Worm (Caenorhabditis elegans) whole organism, L4 larva: Measurements from ENCODE around the gene sre-5.

Experiments used
- D1046.2 ChIP-seq: fragments of 200-800 bp; sonication (Bioruptor generic); IDR thresholded peaks from 2 replicates; pipeline ENCODE4 v1.3.6; 2022; ENCODE audit warnings: missing genetic modification characterization, missing compliant biosample characterization
- ZK337.2 ChIP-seq: fragments of 200-800 bp; sonication (Bioruptor generic); IDR thresholded peaks from 2 replicates; pipeline ENCODE4 v1.3.6; 2022; ENCODE audit warnings: missing genetic modification reagents, missing genetic modification characterization, missing compliant biosample characterization
- arid-1 ChIP-seq: fragments of 200-800 bp; sonication (Bioruptor generic); conservative IDR thresholded peaks from 2 replicates; pipeline ENCODE4 v1.3.6; 2022; ENCODE audit warnings: missing genetic modification reagents, missing genetic modification characterization, missing compliant biosample characterization
- ctbp-1 ChIP-seq: fragments of 200-800 bp; sonication (Bioruptor generic); IDR thresholded peaks from 2 replicates; pipeline ENCODE4 v1.3.6; 2022; ENCODE audit warnings: missing genetic modification reagents, missing genetic modification characterization, missing compliant biosample characterization
- dmd-9 ChIP-seq: fragments of 200-800 bp; sonication (Bioruptor generic); IDR thresholded peaks from 2 replicates; pipeline ENCODE4 v1.3.6; 2022; ENCODE audit warnings: missing genetic modification reagents, missing genetic modification characterization, missing compliant biosample characterization
- duxl-1 ChIP-seq: sonication (generic microtip); optimal IDR thresholded peaks from 2 replicates; lab custom pipeline; 2016; ENCODE audit warnings: mild to moderate bottlenecking, missing genetic modification characterization, moderate library complexity, missing compliant biosample characterization; ENCODE audit not compliant: poor library complexity
- egl-27 ChIP-seq: sonication (generic microtip); optimal IDR thresholded peaks from 3 replicates; lab custom pipeline; 2017; ENCODE audit warnings: missing biosample characterization, missing genetic modification reagents, missing genetic modification characterization
- fkh-10 ChIP-seq: fragments of 150-350 bp; optimal IDR thresholded peaks from 2 replicates; lab custom pipeline; 2014; ENCODE audit warnings: missing biosample characterization, missing genetic modification reagents, missing genetic modification characterization
- hlh-11 ChIP-seq: fragments of 200-800 bp; sonication (Bioruptor generic); optimal IDR thresholded peaks from 2 replicates; lab custom pipeline; 2018; ENCODE audit warnings: mild to moderate bottlenecking, missing genetic modification characterization, missing compliant biosample characterization
- jun-1 ChIP-seq: fragments of 150-350 bp; optimal IDR thresholded peaks from 2 replicates; lab custom pipeline; 2014; ENCODE audit warnings: missing biosample characterization, missing genetic modification reagents, missing genetic modification characterization
- lir-3 ChIP-seq: sonication (generic microtip); optimal IDR thresholded peaks from 2 replicates; lab custom pipeline; 2016; ENCODE audit warnings: mild to moderate bottlenecking, missing genetic modification characterization, missing compliant biosample characterization
- lsy-2 ChIP-seq, 2 experiments: fragments of 150-350 bp in 1 of 2; sonication (generic microtip) in 1 of 2; optimal IDR thresholded peaks; 2 replicates each; lab custom pipeline; 2014 to 2017; ENCODE audit warnings: missing biosample characterization in 2 of 2, missing genetic modification characterization in 2 of 2
- mep-1 ChIP-seq: fragments of 150-350 bp; sonication (generic microtip); optimal IDR thresholded peaks from 3 replicates; lab custom pipeline; 2014; ENCODE audit warnings: missing biosample characterization, missing genetic modification characterization
- mxl-3 ChIP-seq: fragments of 200-800 bp; sonication (Bioruptor generic); optimal IDR thresholded peaks from 2 replicates; lab custom pipeline; 2018; ENCODE audit warnings: mild to moderate bottlenecking, missing genetic modification characterization, missing compliant biosample characterization
- nhr-28 ChIP-seq: fragments of 150-350 bp; optimal IDR thresholded peaks from 2 replicates; lab custom pipeline; 2014; ENCODE audit warnings: missing biosample characterization, missing genetic modification characterization
- nhr-41 ChIP-seq: fragments of 200-800 bp; sonication (Bioruptor generic); IDR thresholded peaks from 2 replicates; pipeline ENCODE4 v1.3.6; 2022; ENCODE audit warnings: missing genetic modification reagents, missing genetic modification characterization, missing compliant biosample characterization
- nhr-48 ChIP-seq: sonication (generic microtip); optimal IDR thresholded peaks from 2 replicates; lab custom pipeline; 2016; ENCODE audit warnings: mild to moderate bottlenecking, missing genetic modification characterization, missing compliant biosample characterization
- pha-4 ChIP-seq, 2 experiments: fragments of 150-350 bp in 1 of 2; fragments of 200-800 bp in 1 of 2; sonication (Bioruptor generic) in 1 of 2; IDR thresholded peaks in 1 of 2; optimal IDR thresholded peaks in 1 of 2; 2 replicates each; pipeline versions ENCODE4 v1.3.6 to Lab custom; 2014 to 2022; ENCODE audit warnings: missing genetic modification characterization in 2 of 2, missing genetic modification reagents in 2 of 2, missing biosample characterization in 1 of 2, missing compliant biosample characterization in 1 of 2
- php-3 ChIP-seq: fragments of 200-800 bp; sonication (Bioruptor generic); IDR thresholded peaks from 2 replicates; pipeline ENCODE4 v1.3.6; 2022; ENCODE audit warnings: missing genetic modification reagents, missing genetic modification characterization, missing compliant biosample characterization
- pqm-1 ChIP-seq: sonication (generic microtip); optimal IDR thresholded peaks from 2 replicates; lab custom pipeline; 2017; ENCODE audit warnings: missing biosample characterization, missing genetic modification characterization
- tra-1 ChIP-seq: fragments of 200-800 bp; sonication (Bioruptor generic); IDR thresholded peaks from 2 replicates; pipeline ENCODE4 v1.3.6; 2022; ENCODE audit warnings: missing genetic modification reagents, missing genetic modification characterization, missing compliant biosample characterization
- unc-39 ChIP-seq: sonication (generic microtip); optimal IDR thresholded peaks from 2 replicates; lab custom pipeline; 2017; ENCODE audit warnings: missing biosample characterization, missing genetic modification characterization
- zag-1 ChIP-seq: fragments of 150-350 bp; optimal IDR thresholded peaks from 2 replicates; lab custom pipeline; 2014; ENCODE audit warnings: missing biosample characterization, missing genetic modification characterization
- zfp-3 ChIP-seq: fragments of 200-800 bp; sonication (Bioruptor generic); conservative IDR thresholded peaks from 2 replicates; pipeline ENCODE4 v1.3.6; 2022; ENCODE audit warnings: missing genetic modification reagents, missing genetic modification characterization, missing compliant biosample characterization

Gene sre-5

ce11 chrIV:3613022-3613605 lies 48.1 kb downstream of the sre-5 start, which contains the start of gene ltah-1.2 (continued):
- no peak for TF ChIP-seq duxl-1 (tag; lab: Kevin White, UChicago)
- TF ChIP-seq lir-3 (tag; lab: Kevin White, UChicago), result no peak
- TF ChIP-seq arid-1 (GFP tag; lab: Robert Waterston, UW), result no peak
- TF ChIP-seq fkh-10 (GFP tag; lab: Kevin White, UChicago), result no peak
- TF ChIP-seq egl-27 (tag; lab: Kevin White, UChicago), result no peak
- TF ChIP-seq D1046.2 (GFP tag; lab: Robert Waterston, UW), result no peak
- peak; percentile 64 for TF ChIP-seq pqm-1 (tag; lab: Kevin White, UChicago)
- TF ChIP-seq nhr-48 (tag; lab: Kevin White, UChicago), result peak; percentile 40
- peak; percentile 86 for TF ChIP-seq hlh-11 (tag; lab: Kevin White, UChicago)
- TF ChIP-seq nhr-28 (tag; lab: Kevin White, UChicago), result peak; percentile 31
- no peak for TF ChIP-seq unc-39
- peak; percentile 40; the same call in 1 of the 2 replicates for TF ChIP-seq ctbp-1 (GFP tag; lab: Robert Waterston, UW)
- no peak for TF ChIP-seq mep-1
- TF ChIP-seq jun-1, result no peak
- no peak for TF ChIP-seq ZK337.2
- 0 out of 2 replicates have a peak, but pooled peaks have one; percentile 25 for TF ChIP-seq nhr-41 (GFP tag; lab: Robert Waterston, UW)
- no peak for TF ChIP-seq mxl-3 (GFP tag; lab: Kevin White, UChicago)
- no peak for TF ChIP-seq zag-1 (tag; lab: Kevin White, UChicago)
- TF ChIP-seq zfp-3 (GFP tag; lab: Robert Waterston, UW), result no peak
- no peak for TF ChIP-seq dmd-9 (GFP tag; lab: Robert Waterston, UW)
- TF ChIP-seq pha-4 (GFP tag; IDR thresholded peaks at IDR 0.05; lab: Robert Waterston, UW), result no peak
- no peak for TF ChIP-seq pha-4 (tag; optimal IDR thresholded peaks at IDR 0.05; lab: Kevin White, UChicago)
- no peak for TF ChIP-seq lsy-2 (tag; optimal IDR thresholded peaks at IDR 0.05; lab: Kevin White, UChicago)
- peak; percentile 93 for TF ChIP-seq php-3 (GFP tag; lab: Robert Waterston, UW)
- peak; percentile 70; the same call in 1 of the 2 replicates for TF ChIP-seq tra-1
